Fruit fly (Drosophila melanogaster) whole organism, prepupa: ENCODE measurements around the gene be.

ENCODE experiments used
- Blimp-1 ChIP-seq: fragments of 200-800 bp; sonication (Bioruptor generic); optimal IDR thresholded peaks from 3 replicates; lab custom pipeline; 2017; ENCODE audit warnings: missing biosample characterization, missing genetic modification characterization, mild to moderate bottlenecking, moderate library complexity, missing genetic modification reagents
- CG10631 ChIP-seq: fragments of 200-800 bp; sonication (Bioruptor generic); optimal IDR thresholded peaks from 2 replicates; lab custom pipeline; 2016; ENCODE audit warnings: missing biosample characterization, missing genetic modification characterization
- CG10669 ChIP-seq: fragments of 200-800 bp; sonication (Bioruptor generic); optimal IDR thresholded peaks from 3 replicates; lab custom pipeline; 2018; ENCODE audit warnings: missing biosample characterization, mild to moderate bottlenecking, missing genetic modification characterization, moderate library complexity
- CG11294 ChIP-seq: fragments of 200-800 bp; sonication (Bioruptor generic); IDR thresholded peaks from 2 replicates; pipeline ENCODE4 v1.3.6; 2022; ENCODE audit warnings: missing biosample characterization, missing genetic modification characterization
- CG11762 ChIP-seq: fragments of 200-800 bp; sonication (Bioruptor generic); optimal IDR thresholded peaks from 3 replicates; lab custom pipeline; 2016; ENCODE audit warnings: missing biosample characterization, missing genetic modification characterization; ENCODE audit not compliant: insufficient read depth
- CG11902 ChIP-seq: fragments of 200-800 bp; sonication (Bioruptor generic); optimal IDR thresholded peaks from 3 replicates; lab custom pipeline; 2016; ENCODE audit warnings: missing biosample characterization, missing genetic modification characterization
- CG15336 ChIP-seq: fragments of 200-800 bp; sonication (Bioruptor generic); IDR thresholded peaks from 2 replicates; pipeline ENCODE4 v1.3.6; 2022; ENCODE audit warnings: missing biosample characterization, missing genetic modification characterization
- CG1621 ChIP-seq: fragments of 200-800 bp; sonication (Bioruptor generic); optimal IDR thresholded peaks from 3 replicates; lab custom pipeline; 2018; ENCODE audit warnings: missing biosample characterization, mild to moderate bottlenecking, missing genetic modification characterization
- CG16779 ChIP-seq: fragments of 200-800 bp; sonication (Bioruptor generic); optimal IDR thresholded peaks from 3 replicates; lab custom pipeline; 2017; ENCODE audit warnings: missing biosample characterization, mild to moderate bottlenecking, missing genetic modification characterization
- CG31627 ChIP-seq: fragments of 200-800 bp; sonication (Bioruptor generic); optimal IDR thresholded peaks from 3 replicates; lab custom pipeline; 2016; ENCODE audit warnings: missing biosample characterization, missing genetic modification characterization
- CG32006 ChIP-seq: fragments of 200-800 bp; sonication (Bioruptor generic); optimal IDR thresholded peaks from 3 replicates; lab custom pipeline; 2017; ENCODE audit warnings: missing biosample characterization, mild to moderate bottlenecking, missing genetic modification characterization
- CG34406 ChIP-seq: fragments of 200-800 bp; sonication (Bioruptor generic); optimal IDR thresholded peaks from 3 replicates; lab custom pipeline; 2016; ENCODE audit warnings: missing biosample characterization, missing genetic modification characterization
- CG4318 ChIP-seq: fragments of 200-800 bp; sonication (Bioruptor generic); optimal IDR thresholded peaks from 3 replicates; lab custom pipeline; 2017; ENCODE audit warnings: missing biosample characterization, mild to moderate bottlenecking, missing genetic modification characterization
- CG6163 ChIP-seq: fragments of 200-800 bp; sonication (Bioruptor generic); IDR thresholded peaks from 3 replicates; pipeline ENCODE4 v1.3.6; 2022; ENCODE audit warnings: missing biosample characterization, missing genetic modification characterization
- CG6276 ChIP-seq: fragments of 200-800 bp; sonication (Bioruptor generic); optimal IDR thresholded peaks from 2 replicates; lab custom pipeline; 2017; ENCODE audit warnings: missing biosample characterization, mild to moderate bottlenecking, missing genetic modification characterization
- CG6792 ChIP-seq: fragments of 200-800 bp; sonication (Bioruptor generic); optimal IDR thresholded peaks from 3 replicates; lab custom pipeline; 2016; ENCODE audit warnings: missing biosample characterization, missing genetic modification characterization
- CG6808 ChIP-seq: fragments of 200-800 bp; sonication (Bioruptor generic); optimal IDR thresholded peaks from 3 replicates; lab custom pipeline; 2017; ENCODE audit warnings: missing biosample characterization, missing genetic modification characterization, mild to moderate bottlenecking, moderate library complexity, missing genetic modification reagents
- CG6854 ChIP-seq: fragments of 200-800 bp; sonication (Bioruptor generic); optimal IDR thresholded peaks from 2 replicates; lab custom pipeline; 2017; ENCODE audit warnings: missing biosample characterization, mild to moderate bottlenecking, missing genetic modification characterization
- CG7368 ChIP-seq: fragments of 200-800 bp; sonication (Bioruptor generic); optimal IDR thresholded peaks from 3 replicates; lab custom pipeline; 2016; ENCODE audit warnings: missing biosample characterization, missing genetic modification characterization
- CG8119 ChIP-seq: fragments of 200-800 bp; sonication (Bioruptor generic); IDR thresholded peaks from 3 replicates; pipeline ENCODE4 v1.3.6; 2022; ENCODE audit warnings: missing biosample characterization, missing genetic modification characterization
- CG8319 ChIP-seq: fragments of 200-800 bp; sonication (Bioruptor generic); optimal IDR thresholded peaks from 3 replicates; lab custom pipeline; 2016; ENCODE audit warnings: missing biosample characterization, missing genetic modification characterization
- CG9139 ChIP-seq: fragments of 200-800 bp; sonication (Bioruptor generic); optimal IDR thresholded peaks from 3 replicates; lab custom pipeline; 2017; ENCODE audit warnings: missing biosample characterization, mild to moderate bottlenecking, missing genetic modification characterization
- Eip75B ChIP-seq: fragments of 200-800 bp; sonication (Bioruptor generic); optimal IDR thresholded peaks from 3 replicates; lab custom pipeline; 2016; ENCODE audit warnings: missing biosample characterization, missing genetic modification characterization
- Eip78C ChIP-seq: fragments of 200-800 bp; sonication (Bioruptor generic); peaks from one replicate; lab custom pipeline; 2016; ENCODE audit warnings: missing biosample characterization, missing genetic modification characterization
- Ets21C ChIP-seq: fragments of 200-800 bp; sonication (Bioruptor generic); optimal IDR thresholded peaks from 3 replicates; lab custom pipeline; 2016; ENCODE audit warnings: missing biosample characterization, missing genetic modification characterization
- Ets96B ChIP-seq: fragments of 200-800 bp; optimal IDR thresholded peaks from 2 replicates; lab custom pipeline; 2019; ENCODE audit warnings: missing biosample characterization, mild to moderate bottlenecking, missing genetic modification characterization, moderate library complexity
- Gug ChIP-seq: fragments of 200-800 bp; sonication (Bioruptor generic); IDR thresholded peaks from 2 replicates; pipeline ENCODE4 v1.3.6; 2022; ENCODE audit warnings: missing biosample characterization, missing genetic modification characterization
- Hr38 ChIP-seq: sonication (Bioruptor generic); optimal IDR thresholded peaks from 2 replicates; lab custom pipeline; 2016; ENCODE audit warnings: missing biosample characterization, missing genetic modification characterization
- Hr4 ChIP-seq: fragments of 200-800 bp; sonication (Bioruptor generic); optimal IDR thresholded peaks from 3 replicates; lab custom pipeline; 2016; ENCODE audit warnings: missing biosample characterization, missing genetic modification characterization
- Lpt ChIP-seq: fragments of 200-800 bp; sonication (Bioruptor generic); optimal IDR thresholded peaks from 3 replicates; lab custom pipeline; 2016; ENCODE audit warnings: missing biosample characterization, missing genetic modification characterization
- OdsH ChIP-seq: fragments of 200-800 bp; sonication (Bioruptor generic); optimal IDR thresholded peaks from 3 replicates; lab custom pipeline; 2016; ENCODE audit warnings: missing biosample characterization, missing genetic modification characterization
- Smox ChIP-seq: fragments of 200-800 bp; sonication (Bioruptor generic); optimal IDR thresholded peaks from 3 replicates; lab custom pipeline; 2016; ENCODE audit warnings: missing biosample characterization, missing genetic modification characterization
- Sox102F ChIP-seq: fragments of 200-800 bp; sonication (Bioruptor generic); optimal IDR thresholded peaks from 2 replicates; lab custom pipeline; 2016; ENCODE audit warnings: missing biosample characterization, mild to moderate bottlenecking, missing genetic modification characterization
- Sox14 ChIP-seq: fragments of 200-800 bp; sonication (Bioruptor generic); optimal IDR thresholded peaks from 3 replicates; lab custom pipeline; 2016; ENCODE audit warnings: missing biosample characterization, missing genetic modification characterization
- Sox15 ChIP-seq: fragments of 200-800 bp; sonication (Bioruptor generic); optimal IDR thresholded peaks from 3 replicates; lab custom pipeline; 2016; ENCODE audit warnings: missing biosample characterization, missing genetic modification characterization
- achi ChIP-seq: fragments of 200-800 bp; sonication (Bioruptor generic); optimal IDR thresholded peaks from 3 replicates; lab custom pipeline; 2016; ENCODE audit warnings: missing biosample characterization, missing genetic modification characterization
- acj6 ChIP-seq: fragments of 200-800 bp; sonication (Bioruptor generic); optimal IDR thresholded peaks from 3 replicates; lab custom pipeline; 2016; ENCODE audit warnings: missing biosample characterization, missing genetic modification characterization
- cyc ChIP-seq: fragments of 200-800 bp; sonication (Bioruptor generic); optimal IDR thresholded peaks from 3 replicates; lab custom pipeline; 2016; ENCODE audit warnings: missing biosample characterization, missing genetic modification characterization
- dac ChIP-seq: fragments of 200-800 bp; sonication (Bioruptor generic); optimal IDR thresholded peaks from 2 replicates; lab custom pipeline; 2017; ENCODE audit warnings: missing biosample characterization, mild to moderate bottlenecking, missing genetic modification characterization
- dsx ChIP-seq: fragments of 200-800 bp; optimal IDR thresholded peaks from 3 replicates; lab custom pipeline; 2019; ENCODE audit warnings: missing biosample characterization, mild to moderate bottlenecking, missing genetic modification characterization, moderate library complexity; ENCODE audit not compliant: poor library complexity, severe bottlenecking
- eg ChIP-seq: fragments of 200-800 bp; sonication (Bioruptor generic); IDR thresholded peaks from 3 replicates; pipeline ENCODE4 v1.3.6; 2022; ENCODE audit warnings: missing biosample characterization, missing genetic modification characterization
- esn ChIP-seq: fragments of 200-800 bp; sonication (Bioruptor generic); optimal IDR thresholded peaks from 2 replicates; lab custom pipeline; 2016; ENCODE audit warnings: missing biosample characterization, mild to moderate bottlenecking, missing genetic modification characterization, moderate library complexity
- fd85E ChIP-seq: fragments of 200-800 bp; sonication (Bioruptor generic); optimal IDR thresholded peaks from 3 replicates; lab custom pipeline; 2016; ENCODE audit warnings: missing biosample characterization, missing genetic modification characterization
- fkh ChIP-seq: fragments of 200-800 bp; sonication (Bioruptor generic); optimal IDR thresholded peaks from 3 replicates; lab custom pipeline; 2017; ENCODE audit warnings: missing biosample characterization, mild to moderate bottlenecking, missing genetic modification characterization, moderate library complexity
- lz ChIP-seq: fragments of 200-800 bp; sonication (Bioruptor generic); optimal IDR thresholded peaks from 3 replicates; lab custom pipeline; 2016; ENCODE audit warnings: missing biosample characterization, missing genetic modification characterization
- net ChIP-seq: fragments of 200-800 bp; sonication (Bioruptor generic); optimal IDR thresholded peaks from 3 replicates; lab custom pipeline; 2016; ENCODE audit warnings: missing biosample characterization, missing genetic modification characterization
- pdm3 ChIP-seq: fragments of 200-800 bp; sonication (Bioruptor generic); optimal IDR thresholded peaks from 3 replicates; lab custom pipeline; 2016; ENCODE audit warnings: missing biosample characterization, missing genetic modification characterization
- salr ChIP-seq, 2 experiments: fragments of 200-800 bp; sonication (Bioruptor generic); optimal IDR thresholded peaks; 3 replicates each; lab custom pipeline; 2016 to 2018; ENCODE audit warnings: missing biosample characterization in 2 of 2, missing genetic modification characterization in 2 of 2, mild to moderate bottlenecking in 1 of 2
- spab ChIP-seq: fragments of 200-800 bp; sonication (Bioruptor generic); optimal IDR thresholded peaks from 2 replicates; lab custom pipeline; 2017; ENCODE audit warnings: missing biosample characterization, mild to moderate bottlenecking, missing genetic modification characterization, missing genetic modification reagents
- ss ChIP-seq, 2 experiments: fragments of 200-800 bp; sonication (Bioruptor generic); optimal IDR thresholded peaks; 2 replicates in 1 of 2; 3 replicates in 1 of 2; lab custom pipeline; 2017 to 2018; ENCODE audit warnings: mild to moderate bottlenecking in 2 of 2, missing biosample characterization in 2 of 2, missing genetic modification characterization in 2 of 2, moderate library complexity in 1 of 2
- svp ChIP-seq: fragments of 200-800 bp; sonication (Bioruptor generic); peaks from one replicate; lab custom pipeline; 2016; ENCODE audit warnings: missing biosample characterization, missing genetic modification characterization
- vri ChIP-seq: fragments of 200-800 bp; sonication (Bioruptor generic); optimal IDR thresholded peaks from 3 replicates; lab custom pipeline; 2016; ENCODE audit warnings: missing biosample characterization, mild to moderate bottlenecking, missing genetic modification characterization

Gene be

DNA sequence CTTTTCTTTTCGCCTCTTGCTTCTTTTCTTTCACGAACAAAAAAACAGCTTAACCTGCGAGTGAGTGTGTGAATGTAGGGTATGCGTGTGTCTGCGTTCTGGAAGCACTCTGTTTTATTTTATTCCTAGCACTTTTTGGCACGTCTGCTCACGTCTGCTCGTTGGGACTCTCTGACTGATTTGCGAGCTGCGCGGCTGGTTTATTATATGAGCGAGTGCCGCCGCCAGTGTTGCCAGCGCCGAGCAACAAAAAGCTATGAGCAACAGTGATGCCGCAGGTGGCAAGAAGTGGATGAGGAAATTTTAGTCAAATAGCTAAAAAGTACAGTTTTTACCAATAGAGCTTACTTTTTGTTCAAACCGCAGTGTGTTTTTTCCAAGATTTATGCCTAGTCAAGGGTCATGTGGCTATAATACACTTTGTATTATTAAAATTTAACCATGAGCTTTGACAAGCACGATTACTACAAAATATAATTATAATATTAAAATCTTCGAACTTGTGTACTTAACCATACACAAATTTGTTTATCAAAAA, 51.9 kb downstream of the be start, which contains the start of gene Lsd-2:
Gene Lsd-2 (minus strand): TSS at position 183 of the 538 bp plus-strand sequence.
- TF ChIP-seq CG6854 (GFP tag; lab: Kevin White, UChicago) (peak; percentile 32), CG8119 (GFP tag; lab: Robert Waterston, UW) (peak; percentile 41; the same call in 2 of the 3 replicates), CG6163 (peak; percentile 67; the same call in 2 of the 3 replicates), Lpt (GFP tag; lab: Kevin White, UChicago) (no peak), dac (GFP tag; lab: Kevin White, UChicago) (no peak), CG31627 (GFP tag; lab: Kevin White, UChicago) (peak; percentile 9), Hr38 (no peak), CG11762 (no peak), Ets96B (tag; lab: Kevin White, UChicago) (no peak), cyc (GFP tag; lab: Kevin White, UChicago) (no peak), OdsH (GFP tag; lab: Kevin White, UChicago) (no peak), CG6808 (peak; percentile 47), net (GFP tag; lab: Kevin White, UChicago) (peak; percentile 37), fd85E (GFP tag; lab: Kevin White, UChicago) (no peak), spab (no peak), CG1621 (no peak), CG9139 (GFP tag; lab: Kevin White, UChicago) (peak; percentile 42), esn (GFP tag; lab: Kevin White, UChicago) (peak; percentile 25), Gug (GFP tag; lab: Robert Waterston, UW) (no peak), CG16779 (tag; lab: Kevin White, UChicago) (peak; percentile 42), CG10669 (peak; percentile 7), Eip75B (peak; percentile 51), Ets21C (peak; percentile 14), svp (GFP tag; lab: Kevin White, UChicago) (peak; percentile 90), CG6792 (GFP tag; lab: Kevin White, UChicago) (no peak), acj6 (GFP tag; lab: Kevin White, UChicago) (peak; percentile 4), CG32006 (peak; percentile 31), Sox15 (GFP tag; lab: Kevin White, UChicago) (no peak), CG6276 (GFP tag; lab: Kevin White, UChicago) (no peak), fkh (GFP tag; lab: Kevin White, UChicago) (peak; percentile 12), CG8319 (no peak), lz (no peak), Eip78C (GFP tag; lab: Kevin White, UChicago) (peak; percentile 67), Sox14 (peak; percentile 63), CG4318 (GFP tag; lab: Kevin White, UChicago) (peak; percentile 24), Blimp-1 (GFP tag; lab: Kevin White, UChicago) (no peak), achi (GFP tag; lab: Kevin White, UChicago) (no peak), ss (GFP tag; optimal IDR thresholded peaks at IDR 0.05; lab: Kevin White, UChicago) (peak; percentile 3 to 55), CG15336 (GFP tag; lab: Robert Waterston, UW) (peak; percentile 59), pdm3 (GFP tag; lab: Kevin White, UChicago) (peak; percentile 13), eg (peak; percentile 56; the same call in 2 of the 3 replicates), Hr4 (peak; percentile 20), CG11902 (no peak), dsx (GFP tag; lab: Kevin White, UChicago) (peak; percentile 30), CG7368 (GFP tag; lab: Kevin White, UChicago) (peak; percentile 40), CG11294 (GFP tag; lab: Robert Waterston, UW) (no peak), Sox102F (GFP tag; lab: Kevin White, UChicago) (peak; percentile 48), CG34406 (GFP tag; lab: Kevin White, UChicago) (no peak), CG10631 (peak; percentile 0), Smox (GFP tag; lab: Kevin White, UChicago) (no peak), salr (GFP tag; optimal IDR thresholded peaks at IDR 0.05; lab: Kevin White, UChicago) (peak in 1 of 2 experiments; percentile 21), vri (GFP tag; lab: Kevin White, UChicago) (peak; percentile 70)
